Worm (Caenorhabditis elegans) whole organism, young adult: ENCODE results near the gene Y46H3D.1.

ENCODE experiments used
- Y95B8A.8 ChIP-seq: fragments of 200-800 bp; sonication (Bioruptor generic); IDR thresholded peaks from 2 replicates; pipeline ENCODE4 v1.3.6; 2022; ENCODE audit warnings: missing genetic modification reagents, missing genetic modification characterization, missing compliant biosample characterization
- ceh-100 ChIP-seq: fragments of 200-800 bp; sonication (Bioruptor generic); IDR thresholded peaks from 2 replicates; pipeline ENCODE4 v1.3.6; 2022; ENCODE audit warnings: missing genetic modification reagents, missing genetic modification characterization, missing compliant biosample characterization
- hmg-1.2 ChIP-seq: fragments of 200-800 bp; sonication (Bioruptor generic); IDR thresholded peaks from 2 replicates; pipeline ENCODE4 v1.3.6; 2022; ENCODE audit warnings: missing genetic modification reagents, missing genetic modification characterization, missing compliant biosample characterization
- lsl-1 ChIP-seq: fragments of 200-800 bp; sonication (Bioruptor generic); optimal IDR thresholded peaks from 2 replicates; lab custom pipeline; 2018; ENCODE audit warnings: mild to moderate bottlenecking, missing genetic modification characterization, moderate library complexity, missing compliant biosample characterization
- sea-2 ChIP-seq: fragments of 200-800 bp; sonication (Bioruptor generic); IDR thresholded peaks from 2 replicates; pipeline ENCODE4 v1.3.6; 2022; ENCODE audit warnings: missing genetic modification characterization, missing compliant biosample characterization

DNA sequence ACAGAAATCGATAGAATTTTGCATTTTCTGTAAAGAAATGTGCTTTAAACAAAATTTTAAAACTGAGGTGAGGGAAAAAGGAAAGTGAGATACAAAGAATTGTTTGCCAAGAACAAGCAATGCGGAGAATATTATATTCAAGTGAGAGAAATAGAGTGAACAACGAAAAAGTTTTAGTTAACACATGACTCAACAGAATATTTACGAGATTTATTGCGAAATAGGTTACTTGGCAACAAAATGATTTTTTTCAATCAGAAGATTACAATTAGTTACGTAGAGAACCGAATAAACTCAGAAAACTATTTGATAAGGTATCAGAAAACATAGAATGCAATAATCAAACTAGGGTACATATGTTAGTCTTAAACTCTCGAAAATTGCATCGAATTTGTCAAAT lies 20.8 kb upstream of the Y46H3D.1 start, which contains the start of gene nhr-117:
- no peak for TF ChIP-seq sea-2 (GFP tag; lab: Robert Waterston, UW)
- no peak for TF ChIP-seq hmg-1.2 (GFP tag; lab: Robert Waterston, UW)
- TF ChIP-seq ceh-100 (GFP tag; lab: Robert Waterston, UW): no peak
- TF ChIP-seq lsl-1 (GFP tag; lab: Kevin White, UChicago): no peak
- TF ChIP-seq Y95B8A.8: no peak
